Fruit fly (Drosophila melanogaster) whole organism, wandering third instar larva: Measurements from ENCODE around the gene CG13311.

ENCODE experiments used
- Abd-B ChIP-seq: fragments of >200 bp; optimal IDR thresholded peaks from 2 replicates; lab custom pipeline; 2017; ENCODE audit warnings: missing biosample characterization, missing genetic modification characterization
- CG32264 ChIP-seq: fragments of 200-800 bp; sonication (Bioruptor generic); optimal IDR thresholded peaks from 2 replicates; lab custom pipeline; 2016; ENCODE audit warnings: missing biosample characterization, missing genetic modification characterization
- CG9705 ChIP-seq: fragments of 200-800 bp; sonication (Bioruptor generic); optimal IDR thresholded peaks from 2 replicates; lab custom pipeline; 2018; ENCODE audit warnings: missing biosample characterization, mild to moderate bottlenecking, missing genetic modification characterization
- CrebA ChIP-seq: fragments of 200-800 bp; sonication (Bioruptor generic); optimal IDR thresholded peaks from 2 replicates; lab custom pipeline; 2016; ENCODE audit warnings: missing biosample characterization, mild to moderate bottlenecking, missing genetic modification characterization, borderline replicate concordance
- Dfd ChIP-seq: fragments of >200 bp; optimal IDR thresholded peaks from 2 replicates; lab custom pipeline; 2017; ENCODE audit warnings: missing biosample characterization, missing genetic modification characterization
- Dif ChIP-seq: fragments of 200-275, 200-300 bp; sonication (Bioruptor generic); optimal IDR thresholded peaks from 2 replicates; lab custom pipeline; 2018; ENCODE audit warnings: missing biosample characterization, missing genetic modification characterization; ENCODE audit not compliant: partially characterized antibody
- GATAd ChIP-seq: sonication (Bioruptor generic); optimal IDR thresholded peaks from 2 replicates; lab custom pipeline; 2016; ENCODE audit warnings: missing biosample characterization, missing genetic modification characterization
- Hnf4 ChIP-seq: fragments of 200-800 bp; sonication (Bioruptor generic); optimal IDR thresholded peaks from 2 replicates; lab custom pipeline; 2016; ENCODE audit warnings: missing biosample characterization, mild to moderate bottlenecking, missing genetic modification characterization
- Hr78 ChIP-seq: fragments of >200 bp; optimal IDR thresholded peaks from 2 replicates; lab custom pipeline; 2017; ENCODE audit warnings: missing biosample characterization, missing genetic modification characterization
- Hr83 ChIP-seq: fragments of 200-300 bp; sonication (Bioruptor generic); optimal IDR thresholded peaks from 2 replicates; lab custom pipeline; 2016; ENCODE audit warnings: missing biosample characterization, mild to moderate bottlenecking, missing genetic modification characterization, moderate library complexity; ENCODE audit not compliant: poor library complexity, severe bottlenecking
- Jra ChIP-seq: sonication (Bioruptor generic); optimal IDR thresholded peaks from 2 replicates; lab custom pipeline; 2016; ENCODE audit warnings: missing biosample characterization, missing genetic modification characterization
- Mio ChIP-seq: sonication (Bioruptor generic); optimal IDR thresholded peaks from 2 replicates; lab custom pipeline; 2016; ENCODE audit warnings: missing biosample characterization, missing genetic modification characterization
- Myc ChIP-seq: fragments of >200 bp; optimal IDR thresholded peaks from 2 replicates; lab custom pipeline; 2017
- N ChIP-seq: fragments of >200 bp; optimal IDR thresholded peaks from 2 replicates; lab custom pipeline; 2018; ENCODE audit warnings: missing biosample characterization, missing external identifiers, missing genetic modification characterization
- OdsH ChIP-seq: fragments of 200-800 bp; sonication (Bioruptor generic); optimal IDR thresholded peaks from 2 replicates; lab custom pipeline; 2016; ENCODE audit warnings: missing biosample characterization, mild to moderate bottlenecking, missing genetic modification characterization
- Rel ChIP-seq, 2 experiments: fragments of 200-800 bp; sonication (Bioruptor generic) in 1 of 2; optimal IDR thresholded peaks; 2 replicates in 1 of 2; 3 replicates in 1 of 2; lab custom pipeline; 2016 to 2019; ENCODE audit warnings: mild to moderate bottlenecking in 2 of 2, missing biosample characterization in 2 of 2, missing genetic modification characterization in 2 of 2, moderate library complexity in 1 of 2
- Sp1 ChIP-seq: fragments of 200-800 bp; sonication (Bioruptor generic); optimal IDR thresholded peaks from 3 replicates; lab custom pipeline; 2019; ENCODE audit warnings: missing biosample characterization, mild to moderate bottlenecking, missing genetic modification characterization, moderate library complexity
- Vsx2 ChIP-seq: fragments of 200-300, 225-300 bp; sonication (Bioruptor generic); optimal IDR thresholded peaks from 2 replicates; lab custom pipeline; 2018; ENCODE audit warnings: missing biosample characterization, missing genetic modification characterization; ENCODE audit not compliant: partially characterized antibody
- br ChIP-seq: fragments of 200-800 bp; sonication (Bioruptor generic); optimal IDR thresholded peaks from 2 replicates; lab custom pipeline; 2016; ENCODE audit warnings: missing biosample characterization, missing genetic modification characterization
- brk ChIP-seq: fragments of 200-800 bp; sonication (Bioruptor generic); optimal IDR thresholded peaks from 2 replicates; lab custom pipeline; 2016; ENCODE audit warnings: missing biosample characterization, mild to moderate bottlenecking, missing genetic modification characterization
- dl ChIP-seq, 2 experiments: fragments of 175-275, 200-275 bp in 1 of 2; fragments of 200-275 bp in 1 of 2; sonication (Bioruptor generic); optimal IDR thresholded peaks; lab custom pipeline; 2018; ENCODE audit warnings: mild to moderate bottlenecking in 2 of 2, missing biosample characterization in 2 of 2, missing genetic modification characterization in 2 of 2, moderate library complexity in 2 of 2; ENCODE audit not compliant: partially characterized antibody in 2 of 2, insufficient read depth in 1 of 2
- dmrt93B ChIP-seq: fragments of 200-800 bp; sonication (Bioruptor generic); optimal IDR thresholded peaks from 2 replicates; lab custom pipeline; 2018; ENCODE audit warnings: missing biosample characterization, mild to moderate bottlenecking, missing genetic modification characterization
- ey ChIP-seq: fragments of 200-800 bp; sonication (Bioruptor generic); optimal IDR thresholded peaks from 2 replicates; lab custom pipeline; 2016; ENCODE audit warnings: missing biosample characterization, missing genetic modification characterization
- foxo ChIP-seq, 2 experiments: fragments of 200-800 bp; sonication (Bioruptor generic); optimal IDR thresholded peaks; 2 replicates in 1 of 2; 3 replicates in 1 of 2; lab custom pipeline; 2016 to 2017; ENCODE audit warnings: missing biosample characterization in 2 of 2, missing genetic modification characterization in 2 of 2
- fru ChIP-seq: fragments of 200-800 bp; sonication (Bioruptor generic); optimal IDR thresholded peaks from 3 replicates; lab custom pipeline; 2016; ENCODE audit warnings: missing biosample characterization, mild to moderate bottlenecking, missing genetic modification characterization
- h ChIP-seq: fragments of 200-800 bp; sonication (Bioruptor generic); optimal IDR thresholded peaks from 3 replicates; lab custom pipeline; 2016; ENCODE audit warnings: missing biosample characterization, mild to moderate bottlenecking, missing genetic modification characterization
- jim ChIP-seq: fragments of 175-275, 200-325 bp; sonication (Bioruptor generic); optimal IDR thresholded peaks from 2 replicates; lab custom pipeline; 2016; ENCODE audit warnings: missing biosample characterization, mild to moderate bottlenecking, missing genetic modification characterization
- lola ChIP-seq: fragments of >200 bp; optimal IDR thresholded peaks from 2 replicates; lab custom pipeline; 2017; ENCODE audit warnings: missing biosample characterization, missing genetic modification characterization
- pan ChIP-seq: fragments of >200 bp; optimal IDR thresholded peaks from 2 replicates; lab custom pipeline; 2017
- psq ChIP-seq: fragments of 200-800 bp; sonication (Bioruptor generic); optimal IDR thresholded peaks from 3 replicates; lab custom pipeline; 2017; ENCODE audit warnings: missing biosample characterization, mild to moderate bottlenecking, missing genetic modification characterization, moderate library complexity
- rgr ChIP-seq: fragments of 200-800 bp; sonication (Bioruptor generic); optimal IDR thresholded peaks from 3 replicates; lab custom pipeline; 2016; ENCODE audit warnings: missing biosample characterization, mild to moderate bottlenecking, missing genetic modification characterization
- sage ChIP-seq: fragments of 200-800 bp; sonication (Bioruptor generic); optimal IDR thresholded peaks from 2 replicates; lab custom pipeline; 2016; ENCODE audit warnings: missing biosample characterization, mild to moderate bottlenecking, missing genetic modification characterization
- sv ChIP-seq: fragments of 200-800 bp; sonication (Bioruptor generic); optimal IDR thresholded peaks from 3 replicates; lab custom pipeline; 2016; ENCODE audit warnings: missing biosample characterization, missing genetic modification characterization
- tai ChIP-seq: sonication (Bioruptor generic); optimal IDR thresholded peaks from 2 replicates; lab custom pipeline; 2016; ENCODE audit warnings: missing biosample characterization, missing genetic modification characterization
- usp ChIP-seq: fragments of >200 bp; optimal IDR thresholded peaks from 2 replicates; lab custom pipeline; 2017; ENCODE audit warnings: missing biosample characterization, missing genetic modification characterization
- woc ChIP-seq: sonication (Bioruptor generic); optimal IDR thresholded peaks from 2 replicates; lab custom pipeline; 2016; ENCODE audit warnings: missing biosample characterization, mild to moderate bottlenecking, missing genetic modification characterization

The CG13311 gene

DNA sequence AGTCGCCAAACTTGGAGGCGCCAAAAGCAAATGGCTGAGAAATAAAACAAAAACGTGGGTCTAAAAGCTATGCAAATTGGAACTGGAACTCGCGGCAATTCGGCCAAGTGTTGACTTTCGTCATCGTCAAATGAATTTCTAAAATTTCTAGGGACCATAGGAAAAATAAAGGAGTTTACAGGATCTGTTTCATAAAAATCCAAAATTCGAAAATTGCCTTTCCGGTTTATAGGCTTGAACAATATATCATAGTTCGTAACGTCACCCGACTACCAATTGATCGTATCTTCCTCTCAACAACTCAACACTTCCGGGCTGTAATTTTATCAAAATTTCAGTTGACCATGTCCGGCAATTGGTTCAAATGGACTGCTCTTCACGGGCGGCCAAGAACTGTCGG is 34.2 kb upstream of the CG13311 start, which contains the start of gene CG32026:
Gene CG32026 (plus strand): TSS at position 301 of the 400 bp plus-strand sequence.
- TF ChIP-seq Jra (no peak), Abd-B (GFP tag; lab: Kevin White, UChicago) (no peak), sage (no peak), pan (lab: Kevin White, UChicago) (no peak), Vsx2 (GFP tag; lab: Kevin White, UChicago) (no peak), GATAd (GFP tag; lab: Kevin White, UChicago) (no peak), Dif (GFP tag; lab: Kevin White, UChicago) (no peak), sv (GFP tag; lab: Kevin White, UChicago) (no peak)

DNA sequence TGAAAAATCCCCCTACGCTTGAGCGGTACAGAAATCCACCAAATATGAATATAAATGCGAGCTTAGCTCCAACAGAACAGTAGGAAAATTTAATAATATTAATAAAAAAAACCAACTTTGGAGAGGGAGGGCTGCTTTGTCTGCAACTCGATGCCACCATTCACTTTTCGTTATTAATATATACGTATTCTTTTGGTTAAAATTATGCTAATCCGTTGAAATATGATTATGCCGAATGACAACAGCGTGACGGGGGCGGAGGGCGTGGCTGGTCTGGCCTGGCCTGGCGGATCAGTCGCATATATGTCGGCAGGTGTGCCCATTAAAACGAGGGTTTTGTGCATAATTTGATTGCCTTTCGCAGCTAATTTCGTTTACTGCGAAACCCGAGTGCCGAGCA is 33.5 kb upstream of the CG13311 start:
- TF ChIP-seq Abd-B (GFP tag; lab: Kevin White, UChicago) (no peak), GATAd (GFP tag; lab: Kevin White, UChicago) (no peak), OdsH (no peak), psq (GFP tag; lab: Kevin White, UChicago) (no peak), Rel (GFP tag; optimal IDR thresholded peaks at IDR 0.05; lab: Kevin White, UChicago) (no peak), Rel (tag; optimal IDR thresholded peaks at IDR 0.05; lab: Kevin White, UChicago) (no peak), Hr78 (no peak), ey (no peak), Jra (no peak), dmrt93B (GFP tag; lab: Kevin White, UChicago) (no peak), fru (GFP tag; lab: Kevin White, UChicago) (no peak), CG32264 (GFP tag; lab: Kevin White, UChicago) (no peak), h (GFP tag; lab: Kevin White, UChicago) (no peak)

DNA sequence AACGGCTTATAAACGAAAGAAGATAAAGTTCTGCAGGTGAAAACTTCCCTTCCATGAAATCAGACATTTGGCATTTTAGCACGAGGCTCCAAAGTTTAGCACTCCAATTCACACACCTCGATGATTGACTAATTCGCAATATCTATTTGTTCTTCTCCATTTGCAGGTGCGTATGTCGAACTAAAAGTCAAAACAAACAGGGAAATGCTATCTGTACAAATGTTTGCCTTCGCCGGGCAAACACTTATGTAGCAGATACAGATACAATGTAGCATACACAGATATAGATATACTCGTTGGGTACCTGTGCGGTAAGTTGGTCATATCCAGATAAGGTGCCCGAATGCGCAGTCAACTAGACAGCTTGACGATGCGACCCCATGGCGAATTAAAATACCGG is 32.9 kb upstream of the CG13311 start:
- TF ChIP-seq psq (GFP tag; lab: Kevin White, UChicago) = no peak
- no peak for TF ChIP-seq woc (GFP tag; lab: Kevin White, UChicago)
- no peak for TF ChIP-seq br
- no peak for TF ChIP-seq Dfd
- no peak for TF ChIP-seq Mio
- no peak for TF ChIP-seq dmrt93B (GFP tag; lab: Kevin White, UChicago)
- TF ChIP-seq Sp1 = no peak
- no peak for TF ChIP-seq usp (GFP tag; lab: Kevin White, UChicago)
- no peak for TF ChIP-seq lola (GFP tag; lab: Kevin White, UChicago)
- no peak for TF ChIP-seq brk
- no peak for TF ChIP-seq Myc (lab: Kevin White, UChicago)
- no peak for TF ChIP-seq jim (GFP tag; lab: Kevin White, UChicago)
- TF ChIP-seq tai = no peak
- TF ChIP-seq CG9705 = no peak
- TF ChIP-seq Hnf4 (GFP tag; lab: Kevin White, UChicago) = no peak
- TF ChIP-seq N (GFP tag; lab: Kevin White, UChicago) = no peak
- TF ChIP-seq pan (lab: Kevin White, UChicago) = no peak
- TF ChIP-seq Jra = no peak
- no peak for TF ChIP-seq Hr83 (GFP tag; lab: Kevin White, UChicago)
- TF ChIP-seq, all 38 proteins: peak for 0

DNA sequence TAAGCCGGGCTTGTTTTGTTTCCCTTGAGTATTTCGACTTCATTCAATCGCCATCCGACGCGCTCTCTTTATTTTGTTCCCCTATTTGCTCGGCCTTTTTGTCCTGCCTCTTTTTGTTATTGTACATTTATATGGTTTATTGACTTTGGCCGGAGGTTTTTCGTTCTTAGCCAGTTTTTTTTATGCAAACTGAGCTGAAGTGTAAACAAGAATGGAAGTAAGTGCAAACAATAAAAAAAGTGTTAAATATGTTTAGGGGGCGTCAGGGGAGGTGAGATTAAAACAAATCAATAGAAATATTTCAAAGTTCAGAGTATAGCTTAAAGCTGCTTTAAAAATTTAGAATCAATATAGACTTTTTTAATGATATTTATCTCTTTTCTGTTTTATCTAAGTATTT is 32.5 kb upstream of the CG13311 start:
- TF ChIP-seq OdsH (peak; percentile 13), CG9705 (no peak), CrebA (GFP tag; lab: Kevin White, UChicago) (no peak), Jra (peak; percentile 28), Sp1 (peak; percentile 21), rgr (GFP tag; lab: Kevin White, UChicago) (peak; percentile 29), h (GFP tag; lab: Kevin White, UChicago) (peak; percentile 15), br (peak; percentile 25), foxo (GFP tag; optimal IDR thresholded peaks at IDR 0.05; lab: Kevin White, UChicago) (peak in 1 of 2 experiments; percentile 8), psq (GFP tag; lab: Kevin White, UChicago) (peak; percentile 17)
- TF ChIP-seq, all 38 proteins: peak for 8

DNA sequence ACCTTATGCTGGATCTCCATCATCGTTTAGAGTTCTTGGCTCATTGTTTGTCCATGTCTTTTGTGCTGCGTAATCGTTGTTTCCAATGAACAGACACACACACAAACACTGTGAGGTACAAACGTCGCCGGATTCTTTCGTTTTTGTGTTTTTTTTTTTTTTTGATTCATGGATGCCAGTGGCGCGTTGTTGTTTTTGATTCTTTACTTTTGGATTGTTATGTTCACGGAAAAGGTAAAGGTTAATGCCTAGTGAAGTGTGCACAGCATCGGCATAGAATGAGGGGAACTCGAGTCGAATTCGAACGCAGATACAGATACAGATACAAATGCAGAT is 31.5 kb upstream of the CG13311 start:
- TF ChIP-seq Jra (no peak), tai (no peak), pan (lab: Kevin White, UChicago) (no peak), Hr78 (no peak), CG9705 (no peak), CG32264 (GFP tag; lab: Kevin White, UChicago) (no peak), dmrt93B (GFP tag; lab: Kevin White, UChicago) (no peak), foxo (GFP tag; optimal IDR thresholded peaks at IDR 0.05; lab: Kevin White, UChicago) (no peak), Rel (GFP tag; optimal IDR thresholded peaks at IDR 0.05; lab: Kevin White, UChicago) (no peak), Rel (tag; optimal IDR thresholded peaks at IDR 0.05; lab: Kevin White, UChicago) (no peak), Hnf4 (GFP tag; lab: Kevin White, UChicago) (no peak), dl (GFP tag; optimal IDR thresholded peaks at IDR 0.05; lab: Kevin White, UChicago; ENCODE audit: insufficient read depth in 1 of 2, partially characterized antibody in 2 of 2) (no peak)
